Worm (Caenorhabditis elegans): ENCODE measurements around the gene C53B4.3.
A peak's percentile ranks its signal among the peaks of the same experiment; 100 is the strongest.

Gene C53B4.3

DNA sequence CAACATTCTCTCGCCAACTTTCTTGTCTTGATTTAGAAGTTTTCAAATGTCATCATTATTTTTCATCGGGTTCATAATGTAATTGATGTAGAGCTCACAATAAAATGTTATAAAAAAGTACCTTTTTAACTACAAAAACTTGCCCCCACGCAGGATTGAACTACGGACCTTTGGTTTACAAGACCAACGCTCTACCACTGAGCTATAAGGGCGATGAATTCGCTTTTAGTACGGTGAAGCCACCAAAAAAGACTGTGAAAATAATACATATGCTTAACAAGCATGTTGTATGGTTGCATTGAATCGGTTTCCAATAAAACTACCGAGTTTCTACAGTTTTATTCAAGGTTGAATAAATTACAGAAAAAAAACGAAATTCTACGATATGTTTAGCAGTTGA is 27.2 kb upstream of the C53B4.3 start:
- TF ChIP-seq F16B12.6 (tag; optimal IDR thresholded peaks at IDR 0.05): no peak
- no peak for TF ChIP-seq tbx-2 (tag; optimal IDR thresholded peaks at IDR 0.05)
- no peak for TF ChIP-seq lsy-2 (tag; optimal IDR thresholded peaks at IDR 0.05)
- no peak for TF ChIP-seq ama-1 (optimal IDR thresholded peaks at IDR 0.05)
- no peak for TF ChIP-seq mdl-1 (tag; optimal IDR thresholded peaks at IDR 0.05)
- TF ChIP-seq zip-4 (GFP tag; optimal IDR thresholded peaks at IDR 0.05): no peak
- no peak for TF ChIP-seq ces-1 (GFP tag; optimal IDR thresholded peaks at IDR 0.05)
- no peak for TF ChIP-seq efl-3 (GFP tag; optimal IDR thresholded peaks at IDR 0.05)
- TF ChIP-seq pqm-1 (tag; optimal IDR thresholded peaks at IDR 0.05): no peak
- TF ChIP-seq fkh-8 (tag; optimal IDR thresholded peaks at IDR 0.05): no peak
- TF ChIP-seq lin-35 (GFP tag; optimal IDR thresholded peaks at IDR 0.05): no peak
- TF ChIP-seq lin-14 (GFP tag; optimal IDR thresholded peaks at IDR 0.05): no peak
- TF ChIP-seq elt-3 (tag; optimal IDR thresholded peaks at IDR 0.05): no peak
- TF ChIP-seq snu-23 (GFP tag; optimal IDR thresholded peaks at IDR 0.05): no peak
- no peak for TF ChIP-seq nhr-77 (tag; optimal IDR thresholded peaks at IDR 0.05)
- TF ChIP-seq hlh-17 (GFP tag; optimal IDR thresholded peaks at IDR 0.05; ENCODE audit: borderline replicate concordance): no peak
- no peak for TF ChIP-seq fos-1 (tag; optimal IDR thresholded peaks at IDR 0.05)

DNA sequence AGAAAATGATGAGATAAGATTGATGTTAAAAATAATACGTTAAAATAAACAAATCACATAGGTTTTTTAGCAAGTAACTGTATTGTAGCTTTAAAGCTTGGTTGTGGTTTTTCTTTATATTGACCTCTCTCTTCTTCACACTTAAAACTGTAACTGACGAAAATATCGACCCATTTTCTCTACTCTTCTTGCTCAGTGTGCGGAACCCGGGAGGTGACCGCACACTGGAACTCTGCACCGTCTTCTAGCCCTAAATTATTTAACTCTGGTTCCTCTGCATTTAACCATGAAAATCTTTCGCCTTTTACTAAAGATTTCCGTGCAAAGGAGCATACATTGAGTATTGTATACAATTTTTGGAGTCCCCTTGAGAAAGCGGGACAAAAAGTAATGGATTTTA is 21.0 kb upstream of the C53B4.3 start:
- no peak for TF ChIP-seq ces-1 (GFP tag; optimal IDR thresholded peaks at IDR 0.05)
- no peak for TF ChIP-seq jun-1 (tag; optimal IDR thresholded peaks at IDR 0.05)
- no peak for TF ChIP-seq fkh-8 (tag; optimal IDR thresholded peaks at IDR 0.05)
- no peak for TF ChIP-seq C04F5.9 (tag; optimal IDR thresholded peaks at IDR 0.05)
- TF ChIP-seq pax-3 (tag; optimal IDR thresholded peaks at IDR 0.05): no peak
- no peak for TF ChIP-seq ceh-88 (GFP tag; IDR thresholded peaks at IDR 0.05)
- no peak for TF ChIP-seq nhr-11 (tag; optimal IDR thresholded peaks at IDR 0.05)
- no peak for TF ChIP-seq nhr-19 (GFP tag; conservative IDR thresholded peaks at IDR 0.05)
- no peak for TF ChIP-seq nhr-71 (tag; optimal IDR thresholded peaks at IDR 0.05)
- TF ChIP-seq fos-1 (tag; optimal IDR thresholded peaks at IDR 0.05): no peak
- no peak for TF ChIP-seq nhr-12 (tag; optimal IDR thresholded peaks at IDR 0.05)
- no peak for TF ChIP-seq fkh-10 (GFP tag; optimal IDR thresholded peaks at IDR 0.05)
- TF ChIP-seq Y116A8C.19 (tag; optimal IDR thresholded peaks at IDR 0.05; ENCODE audit: borderline replicate concordance): no peak

DNA sequence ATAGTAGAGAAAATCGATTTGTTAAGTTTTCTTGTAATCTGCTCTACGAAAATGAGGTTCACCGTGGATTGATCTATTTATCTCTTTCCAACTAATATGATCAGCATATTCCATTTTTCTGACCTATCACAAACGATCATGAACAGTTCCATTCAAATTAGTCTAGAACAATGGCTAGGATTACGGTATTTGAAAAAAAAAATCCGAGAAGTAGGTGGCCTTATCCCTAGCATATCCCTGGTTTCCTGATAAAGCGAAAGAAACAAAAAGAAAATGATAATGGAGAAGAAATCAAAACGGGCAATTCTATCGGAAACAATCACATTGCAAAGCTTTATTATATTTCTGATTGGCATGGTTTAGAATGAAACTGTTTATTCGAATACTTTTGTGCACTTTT is 19.3 kb upstream of the C53B4.3 start, which contains the start of gene mltn-12:
Gene mltn-12, plus strand, starts transcription at position 301 of the 400 bp plus-strand sequence.
- TF ChIP-seq nhr-11 (tag; optimal IDR thresholded peaks at IDR 0.05) (no peak), nhr-85 (tag) (no peak)

DNA sequence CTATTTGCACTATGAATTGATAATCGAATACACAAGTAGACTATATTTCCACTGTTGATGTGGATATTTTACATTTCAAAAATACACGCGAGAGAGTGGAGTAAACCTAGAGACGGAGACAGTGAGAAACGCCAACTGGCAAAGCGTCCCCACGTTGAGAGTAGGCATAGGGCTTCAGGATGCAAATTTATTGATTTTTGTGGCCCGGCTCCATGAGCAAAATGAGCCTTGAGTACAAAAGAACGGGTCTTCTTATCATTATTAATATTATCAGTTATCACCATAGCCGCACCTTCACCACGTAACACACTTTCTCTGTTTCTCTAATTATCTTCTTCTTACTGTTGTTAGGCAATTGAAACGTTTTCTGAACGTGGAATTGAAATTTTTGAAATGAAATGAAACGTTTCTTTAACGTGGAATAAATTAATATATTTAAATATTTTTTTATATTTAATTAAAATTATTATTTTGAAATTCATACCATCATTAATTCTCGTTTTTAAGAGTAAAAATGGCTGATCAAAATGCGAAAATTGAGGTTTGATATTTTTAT is 13.3 kb upstream of the C53B4.3 start, which contains the start of gene bre-1:
Gene bre-1, plus strand, starts transcription at position 506 of the 556 bp plus-strand sequence.
- TF ChIP-seq mef-2 (tag; optimal IDR thresholded peaks at IDR 0.05) (no peak), elt-3 (tag; optimal IDR thresholded peaks at IDR 0.05) (no peak), efl-1 (optimal IDR thresholded peaks at IDR 0.05) (no peak), efl-1 (GFP tag; optimal IDR thresholded peaks at IDR 0.05 in 1 of 2) (peak in 1 of 2 experiments; percentile 83), elt-2 (tag; optimal IDR thresholded peaks at IDR 0.05) (peak; percentile 47), zip-4 (GFP tag; optimal IDR thresholded peaks at IDR 0.05) (no peak), mab-9 (GFP tag; IDR thresholded peaks at IDR 0.05) (no peak), skn-1 (tag; optimal IDR thresholded peaks at IDR 0.05) (no peak), F16B12.6 (tag; optimal IDR thresholded peaks at IDR 0.05) (no peak), rnt-1 (tag; optimal IDR thresholded peaks at IDR 0.05) (peak; percentile 24), nhr-84 (tag; optimal IDR thresholded peaks at IDR 0.05) (no peak), lin-35 (GFP tag; optimal IDR thresholded peaks at IDR 0.05) (no peak), jun-1 (tag; optimal IDR thresholded peaks at IDR 0.05) (no peak)

All from whole organism, L1 larva.